Fruit fly (Drosophila melanogaster): ENCODE results near the gene Ccm3.

The Ccm3 gene

dm6 chr3R:15375470-15375869 lies 3.7 kb downstream of the Ccm3 start (continued):
- peak in 1 of 2 experiments; percentile 22 for TF ChIP-seq Trl (optimal IDR thresholded peaks at IDR 0.05)
- TF ChIP-seq Trl (GFP tag; optimal IDR thresholded peaks at IDR 0.05) = no peak
- no peak for TF ChIP-seq dati (GFP tag; IDR thresholded peaks at IDR 0.05)
- TF ChIP-seq CG2202 (tag; optimal IDR thresholded peaks at IDR 0.05) = no peak
- no peak for TF ChIP-seq CG15696 (tag; optimal IDR thresholded peaks at IDR 0.05)
- no peak for TF ChIP-seq D (optimal IDR thresholded peaks at IDR 0.05)
- no peak for TF ChIP-seq D (GFP tag; optimal IDR thresholded peaks at IDR 0.05)
- no peak for TF ChIP-seq E2f2 (GFP tag; IDR thresholded peaks at IDR 0.05)
- TF ChIP-seq ERR (GFP tag; optimal IDR thresholded peaks at IDR 0.05) = no peak
- no peak for TF ChIP-seq CG4617 (GFP tag; optimal IDR thresholded peaks at IDR 0.05; ENCODE audit: borderline replicate concordance)
- no peak for TF ChIP-seq CG13296 (GFP tag; optimal IDR thresholded peaks at IDR 0.05)
- TF ChIP-seq schlank (tag; optimal IDR thresholded peaks at IDR 0.05) = no peak
- TF ChIP-seq CG10267 (tag; optimal IDR thresholded peaks at IDR 0.05) = no peak
- no peak for TF ChIP-seq shn (GFP tag; optimal IDR thresholded peaks at IDR 0.05)

dm6 chr3R:15379071-15379470 lies 7.3 kb downstream of the Ccm3 start:
- no peak for TF ChIP-seq Hr39 (optimal IDR thresholded peaks at IDR 0.05)
- TF ChIP-seq Hmr (GFP tag; optimal IDR thresholded peaks at IDR 0.05) = no peak
- 0 out of 2 replicates have a peak, but pooled peaks have one; percentile 25 for TF ChIP-seq cas (GFP tag; IDR thresholded peaks at IDR 0.05)
- no peak for TF ChIP-seq CG2875 (GFP tag; optimal IDR thresholded peaks at IDR 0.05)
- TF ChIP-seq CG5180 (GFP tag; optimal IDR thresholded peaks at IDR 0.05) = peak; percentile 17
- no peak for TF ChIP-seq CG16863 (GFP tag; optimal IDR thresholded peaks at IDR 0.05)
- TF ChIP-seq chinmo (GFP tag; IDR thresholded peaks at IDR 0.05; ENCODE audit: partially characterized antibody) = 0 out of 4 replicates have a peak, but pooled peaks have one; percentile 58
- peak; percentile 91 for TF ChIP-seq CG10321 (GFP tag; IDR thresholded peaks at IDR 0.05)
- no peak for TF ChIP-seq CG7745 (tag; optimal IDR thresholded peaks at IDR 0.05)
- no peak for TF ChIP-seq nom (GFP tag; optimal IDR thresholded peaks at IDR 0.05)
- no peak for TF ChIP-seq CG7987 (GFP tag; optimal IDR thresholded peaks at IDR 0.05)
- no peak for TF ChIP-seq ci (GFP tag; IDR thresholded peaks at IDR 0.05)
- no peak for TF ChIP-seq MESR4 (GFP tag; optimal IDR thresholded peaks at IDR 0.05)
- TF ChIP-seq CG18619 (GFP tag; optimal IDR thresholded peaks at IDR 0.05) = no peak
- TF ChIP-seq Med (GFP tag) = peak; percentile 52
- TF ChIP-seq CG1832 (GFP tag; optimal IDR thresholded peaks at IDR 0.05) = peak; percentile 69
- peak; percentile 75 for TF ChIP-seq CG4360 (GFP tag; IDR thresholded peaks at IDR 0.05)
- TF ChIP-seq CG7839 (tag; optimal IDR thresholded peaks at IDR 0.05) = no peak
- no peak for TF ChIP-seq CG8388 (GFP tag; optimal IDR thresholded peaks at IDR 0.05)
- TF ChIP-seq onecut (GFP tag; IDR thresholded peaks at IDR 0.05) = peak; percentile 58
- TF ChIP-seq kah (GFP tag; optimal IDR thresholded peaks at IDR 0.05) = no peak
- peak; percentile 65 to 79 for TF ChIP-seq Trl (optimal IDR thresholded peaks at IDR 0.05)
- TF ChIP-seq Trl (GFP tag; optimal IDR thresholded peaks at IDR 0.05) = no peak
- no peak for TF ChIP-seq ac (GFP tag; optimal IDR thresholded peaks at IDR 0.05)
- TF ChIP-seq Atf6 (GFP tag; IDR thresholded peaks at IDR 0.05) = no peak
- peak; percentile 50; the same call in 1 of the 3 replicates for TF ChIP-seq z (GFP tag; IDR thresholded peaks at IDR 0.05)
- TF ChIP-seq CG6791 (GFP tag; IDR thresholded peaks at IDR 0.05; ENCODE audit: partially characterized antibody) = peak; percentile 46; the same call in 1 of the 3 replicates
- no peak for TF ChIP-seq gcm2 (GFP tag; optimal IDR thresholded peaks at IDR 0.05)
- TF ChIP-seq Gsc (GFP tag; IDR thresholded peaks at IDR 0.05) = no peak
- TF ChIP-seq lbe (GFP tag; optimal IDR thresholded peaks at IDR 0.05) = no peak
- no peak for TF ChIP-seq CG15269 (tag; optimal IDR thresholded peaks at IDR 0.05)
- TF ChIP-seq nerfin-2 (GFP tag; IDR thresholded peaks at IDR 0.05; ENCODE audit: partially characterized antibody) = no peak
- TF ChIP-seq CG8359 (GFP tag; optimal IDR thresholded peaks at IDR 0.05; ENCODE audit: borderline replicate concordance) = no peak
- TF ChIP-seq Sox102F (GFP tag; optimal IDR thresholded peaks at IDR 0.05) = no peak
- no peak for TF ChIP-seq Sry-β (GFP tag; optimal IDR thresholded peaks at IDR 0.05)
- TF ChIP-seq aop (GFP tag; IDR thresholded peaks at IDR 0.05) = no peak
- TF ChIP-seq stwl (tag; optimal IDR thresholded peaks at IDR 0.05) = peak; percentile 48
- TF ChIP-seq Vsx1 (GFP tag; optimal IDR thresholded peaks at IDR 0.05) = no peak
